Fruit fly (Drosophila melanogaster) whole organism, pupa: ENCODE measurements around the gene CG8142.

Source experiments
- CG10348 ChIP-seq: fragments of 200-800 bp; sonication (Bioruptor generic); IDR thresholded peaks from 2 replicates; pipeline ENCODE4 v1.3.6; 2022; ENCODE audit warnings: missing biosample characterization, missing genetic modification characterization
- CG12605 ChIP-seq: fragments of 200-800 bp; sonication (Bioruptor generic); IDR thresholded peaks from 2 replicates; pipeline ENCODE4 v1.3.6; 2022; ENCODE audit warnings: missing biosample characterization, missing genetic modification characterization
- CG13204 ChIP-seq: fragments of 200-800 bp; sonication (Bioruptor generic); optimal IDR thresholded peaks from 2 replicates; lab custom pipeline; 2018; ENCODE audit warnings: missing biosample characterization, mild to moderate bottlenecking, missing genetic modification characterization, moderate library complexity
- CG14655 ChIP-seq: fragments of 200-800 bp; sonication (Bioruptor generic); optimal IDR thresholded peaks from 3 replicates; lab custom pipeline; 2017; ENCODE audit warnings: mild to moderate bottlenecking, missing biosample characterization, missing genetic modification reagents, missing genetic modification characterization
- CG15710 ChIP-seq: fragments of 200-800 bp; sonication (Bioruptor generic); optimal IDR thresholded peaks from 2 replicates; lab custom pipeline; 2018; ENCODE audit warnings: missing biosample characterization, mild to moderate bottlenecking, missing genetic modification characterization, moderate library complexity
- CG17806 ChIP-seq: fragments of 200-800 bp; sonication (Bioruptor generic); optimal IDR thresholded peaks from 2 replicates; lab custom pipeline; 2018; ENCODE audit warnings: missing biosample characterization, mild to moderate bottlenecking, missing genetic modification characterization, moderate library complexity
- CG32121 ChIP-seq: fragments of 200-800 bp; sonication (Bioruptor generic); IDR thresholded peaks from 2 replicates; pipeline ENCODE4 v1.3.6; 2022; ENCODE audit warnings: missing biosample characterization, missing genetic modification characterization
- CG34367 ChIP-seq: fragments of 200-800 bp; sonication (Bioruptor generic); optimal IDR thresholded peaks from 2 replicates; lab custom pipeline; 2018; ENCODE audit warnings: missing biosample characterization, mild to moderate bottlenecking, missing genetic modification characterization
- CG4496 ChIP-seq: fragments of 200-800 bp; sonication (Bioruptor generic); IDR thresholded peaks from 3 replicates; pipeline ENCODE4 v1.3.6; 2022; ENCODE audit warnings: missing biosample characterization, missing genetic modification characterization
- CG8159 ChIP-seq: fragments of 200-800 bp; sonication (Bioruptor generic); optimal IDR thresholded peaks from 3 replicates; lab custom pipeline; 2018; ENCODE audit warnings: missing biosample characterization, mild to moderate bottlenecking, missing genetic modification characterization, moderate library complexity
- CG8301 ChIP-seq: fragments of 200-800 bp; sonication (Bioruptor generic); optimal IDR thresholded peaks from 2 replicates; lab custom pipeline; 2018; ENCODE audit warnings: missing biosample characterization, mild to moderate bottlenecking, missing genetic modification characterization
- CG9948 ChIP-seq: fragments of 200-800 bp; sonication (Bioruptor generic); optimal IDR thresholded peaks from 2 replicates; lab custom pipeline; 2018; ENCODE audit warnings: missing biosample characterization, mild to moderate bottlenecking, missing genetic modification characterization, moderate library complexity
- D1 ChIP-seq: fragments of 200-800 bp; sonication (Bioruptor generic); optimal IDR thresholded peaks from 2 replicates; lab custom pipeline; 2018; ENCODE audit warnings: missing biosample characterization, mild to moderate bottlenecking, missing genetic modification characterization, moderate library complexity
- EcR ChIP-seq: fragments of 200-800 bp; sonication (Bioruptor generic); optimal IDR thresholded peaks from 3 replicates; lab custom pipeline; 2019; ENCODE audit warnings: missing biosample characterization, missing genetic modification characterization, mild to moderate bottlenecking, moderate library complexity, missing genetic modification reagents
- Ets98B ChIP-seq: fragments of 200-800 bp; sonication (Bioruptor generic); IDR thresholded peaks from 2 replicates; pipeline ENCODE4 v1.3.6; 2022; ENCODE audit warnings: missing biosample characterization, missing genetic modification characterization
- Pif1A ChIP-seq: fragments of 200-800 bp; sonication (Bioruptor generic); optimal IDR thresholded peaks from 3 replicates; lab custom pipeline; 2016; ENCODE audit warnings: missing biosample characterization, missing genetic modification characterization
- Pif1B ChIP-seq: fragments of 200-800 bp; sonication (Bioruptor generic); optimal IDR thresholded peaks from 3 replicates; lab custom pipeline; 2016; ENCODE audit warnings: missing biosample characterization, missing genetic modification characterization
- Snoo ChIP-seq: fragments of 200-800 bp; sonication (Bioruptor generic); optimal IDR thresholded peaks from 3 replicates; lab custom pipeline; 2017; ENCODE audit warnings: missing biosample characterization, mild to moderate bottlenecking, missing genetic modification characterization, inconsistent platforms
- fd96Ca ChIP-seq: fragments of 200-800 bp; sonication (Bioruptor generic); IDR thresholded peaks from 3 replicates; pipeline ENCODE4 v1.3.6; 2022; ENCODE audit warnings: missing biosample characterization, missing genetic modification characterization
- gl ChIP-seq: fragments of 200-800 bp; sonication (Bioruptor generic); optimal IDR thresholded peaks from 2 replicates; lab custom pipeline; 2018; ENCODE audit warnings: missing biosample characterization, mild to moderate bottlenecking, missing genetic modification characterization
- rn ChIP-seq: fragments of 200-800 bp; sonication (Bioruptor generic); IDR thresholded peaks from 2 replicates; pipeline ENCODE4 v1.3.6; 2022; ENCODE audit warnings: missing biosample characterization, missing genetic modification characterization

Gene CG8142

dm6 chrX:17820252-17820651 is 24.3 kb downstream of the CG8142 start:
- no peak for TF ChIP-seq gl (tag; lab: Kevin White, UChicago)
- TF ChIP-seq CG13204 (GFP tag; lab: Kevin White, UChicago), result no peak
- no peak for TF ChIP-seq fd96Ca (GFP tag; lab: Robert Waterston, UW)
- no peak for TF ChIP-seq Pif1B (GFP tag; lab: Kevin White, UChicago)
- no peak for TF ChIP-seq CG8301
- TF ChIP-seq EcR (GFP tag; lab: Kevin White, UChicago), result no peak
- TF ChIP-seq CG12605 (GFP tag; lab: Robert Waterston, UW), result no peak
- no peak for TF ChIP-seq CG9948 (tag; lab: Kevin White, UChicago)
- no peak for TF ChIP-seq CG17806 (tag; lab: Kevin White, UChicago)
- no peak for TF ChIP-seq rn (GFP tag; lab: Robert Waterston, UW)
- TF ChIP-seq CG10348 (GFP tag; lab: Robert Waterston, UW), result no peak
- TF ChIP-seq CG8159 (tag; lab: Kevin White, UChicago), result no peak
- no peak for TF ChIP-seq D1 (tag; lab: Kevin White, UChicago)
- no peak for TF ChIP-seq Pif1A (GFP tag; lab: Kevin White, UChicago)
- TF ChIP-seq CG15710 (tag; lab: Kevin White, UChicago), result no peak
- TF ChIP-seq CG14655 (GFP tag; lab: Kevin White, UChicago), result no peak
- TF ChIP-seq, all 21 proteins: peak for 0

- TF ChIP-seq rn (GFP tag; lab: Robert Waterston, UW), result no peak
- TF ChIP-seq Pif1B (GFP tag; lab: Kevin White, UChicago), result no peak
- no peak for TF ChIP-seq CG4496 (GFP tag; lab: Robert Waterston, UW)
- TF ChIP-seq fd96Ca (GFP tag; lab: Robert Waterston, UW), result no peak
- no peak for TF ChIP-seq CG9948 (tag; lab: Kevin White, UChicago)
- no peak for TF ChIP-seq CG12605 (GFP tag; lab: Robert Waterston, UW)
- no peak for TF ChIP-seq D1 (tag; lab: Kevin White, UChicago)
- no peak for TF ChIP-seq Ets98B
- TF ChIP-seq CG32121, result no peak
These were observed 24.8 kb downstream of the CG8142 start, which contains the start of gene CG12986 for dm6 chrX:17819635-17820139. CG12986 (minus strand) TSS chrX:17819685.

dm6 chrX:17816437-17816836 is 28.1 kb downstream of the CG8142 start:
- peak; percentile 1 for TF ChIP-seq CG34367 (tag; lab: Kevin White, UChicago)
- TF ChIP-seq gl (tag; lab: Kevin White, UChicago), result no peak
- TF ChIP-seq CG8301, result peak; percentile 9
- TF ChIP-seq CG32121, result no peak
- peak; percentile 36 for TF ChIP-seq CG9948 (tag; lab: Kevin White, UChicago)
- peak; percentile 37 for TF ChIP-seq CG15710 (tag; lab: Kevin White, UChicago)
- TF ChIP-seq CG17806 (tag; lab: Kevin White, UChicago), result peak; percentile 26
- TF ChIP-seq Pif1B (GFP tag; lab: Kevin White, UChicago), result no peak
- no peak for TF ChIP-seq EcR (GFP tag; lab: Kevin White, UChicago)
- TF ChIP-seq CG12605 (GFP tag; lab: Robert Waterston, UW), result no peak
- TF ChIP-seq Snoo (tag; lab: Kevin White, UChicago), result peak; percentile 27
- TF ChIP-seq CG8159 (tag; lab: Kevin White, UChicago), result peak; percentile 53

- TF ChIP-seq CG12605 (GFP tag; lab: Robert Waterston, UW), result no peak
- peak; percentile 15 for TF ChIP-seq Pif1A (GFP tag; lab: Kevin White, UChicago)
- no peak for TF ChIP-seq rn (GFP tag; lab: Robert Waterston, UW)
- TF ChIP-seq CG9948 (tag; lab: Kevin White, UChicago), result peak; percentile 43
- no peak for TF ChIP-seq Pif1B (GFP tag; lab: Kevin White, UChicago)
- TF ChIP-seq Snoo (tag; lab: Kevin White, UChicago), result peak; percentile 34
- peak; percentile 4 for TF ChIP-seq D1 (tag; lab: Kevin White, UChicago)
- peak; percentile 50 for TF ChIP-seq CG17806 (tag; lab: Kevin White, UChicago)
- peak; percentile 46 for TF ChIP-seq CG15710 (tag; lab: Kevin White, UChicago)
- no peak for TF ChIP-seq EcR (GFP tag; lab: Kevin White, UChicago)
- peak; percentile 1 for TF ChIP-seq CG8301
- no peak for TF ChIP-seq CG10348 (GFP tag; lab: Robert Waterston, UW)
- TF ChIP-seq CG32121, result no peak
- TF ChIP-seq CG34367 (tag; lab: Kevin White, UChicago), result peak; percentile 46
- TF ChIP-seq CG13204 (GFP tag; lab: Kevin White, UChicago), result no peak
- TF ChIP-seq Ets98B, result no peak
- peak; percentile 65 for TF ChIP-seq CG8159 (tag; lab: Kevin White, UChicago)
- no peak for TF ChIP-seq CG4496 (GFP tag; lab: Robert Waterston, UW)
- no peak for TF ChIP-seq CG14655 (GFP tag; lab: Kevin White, UChicago)
- TF ChIP-seq gl (tag; lab: Kevin White, UChicago), result no peak
- no peak for TF ChIP-seq fd96Ca (GFP tag; lab: Robert Waterston, UW)
These were observed 29.7 kb downstream of the CG8142 start for dm6 chrX:17814783-17815182.

- TF ChIP-seq CG9948 (tag; lab: Kevin White, UChicago) (no peak), EcR (GFP tag; lab: Kevin White, UChicago) (no peak), Snoo (tag; lab: Kevin White, UChicago) (no peak), CG13204 (GFP tag; lab: Kevin White, UChicago) (no peak), fd96Ca (GFP tag; lab: Robert Waterston, UW) (no peak), CG17806 (tag; lab: Kevin White, UChicago) (no peak), CG14655 (GFP tag; lab: Kevin White, UChicago) (no peak), CG10348 (GFP tag; lab: Robert Waterston, UW) (no peak), rn (GFP tag; lab: Robert Waterston, UW) (no peak), CG4496 (GFP tag; lab: Robert Waterston, UW) (no peak), CG34367 (tag; lab: Kevin White, UChicago) (no peak), CG12605 (GFP tag; lab: Robert Waterston, UW) (no peak), Pif1A (GFP tag; lab: Kevin White, UChicago) (no peak), CG8159 (tag; lab: Kevin White, UChicago) (no peak), CG32121 (no peak), CG15710 (tag; lab: Kevin White, UChicago) (no peak), CG8301 (no peak), Ets98B (no peak)
These were observed 32.3 kb downstream of the CG8142 start for dm6 chrX:17812193-17812592.
